Worm (Caenorhabditis elegans) whole organism, late embryonic: ENCODE measurements around the gene ddx-15.

Experiments used
- C08G9.2 ChIP-seq: sonication (generic microtip); optimal IDR thresholded peaks from 2 replicates; lab custom pipeline; 2016; ENCODE audit warnings: mild to moderate bottlenecking, missing genetic modification characterization, moderate library complexity, missing compliant biosample characterization
- C38D4.7 ChIP-seq: fragments of 200-800 bp; sonication (Bioruptor generic); optimal IDR thresholded peaks from 2 replicates; lab custom pipeline; 2018; ENCODE audit warnings: mild to moderate bottlenecking, missing genetic modification characterization, moderate library complexity, missing compliant biosample characterization
- F13H6.1 ChIP-seq: sonication (generic microtip); optimal IDR thresholded peaks from 2 replicates; lab custom pipeline; 2016; ENCODE audit warnings: missing genetic modification characterization, missing compliant biosample characterization
- K02D7.2 ChIP-seq: sonication (generic microtip); optimal IDR thresholded peaks from 2 replicates; lab custom pipeline; 2017; ENCODE audit warnings: mild to moderate bottlenecking, missing genetic modification characterization, missing compliant biosample characterization
- K09A11.1 ChIP-seq: sonication (generic microtip); optimal IDR thresholded peaks from 2 replicates; lab custom pipeline; 2017; ENCODE audit warnings: antibody characterized with exemption, mild to moderate bottlenecking, missing genetic modification characterization, missing compliant biosample characterization; ENCODE audit not compliant: insufficient read depth
- T23F11.4 ChIP-seq: fragments of 200-800 bp; sonication (Bioruptor generic); optimal IDR thresholded peaks from 2 replicates; lab custom pipeline; 2018; ENCODE audit warnings: mild to moderate bottlenecking, missing genetic modification characterization, missing compliant biosample characterization
- Y22D7AL.16 ChIP-seq: sonication (generic microtip); optimal IDR thresholded peaks from 2 replicates; lab custom pipeline; 2016; ENCODE audit warnings: missing genetic modification characterization, missing compliant biosample characterization
- ama-1 ChIP-seq: fragments of 150-350 bp; optimal IDR thresholded peaks from 2 replicates; lab custom pipeline; 2014
- ceh-14 ChIP-seq: sonication (generic microtip); optimal IDR thresholded peaks from 2 replicates; lab custom pipeline; 2016; ENCODE audit warnings: missing genotype, missing genetic modification characterization, missing compliant biosample characterization
- ceh-18 ChIP-seq: sonication (generic microtip); optimal IDR thresholded peaks from 2 replicates; lab custom pipeline; 2016; ENCODE audit warnings: missing genetic modification characterization, missing compliant biosample characterization
- ceh-2 ChIP-seq: sonication (generic microtip); optimal IDR thresholded peaks from 2 replicates; lab custom pipeline; 2016; ENCODE audit warnings: missing genotype, missing genetic modification characterization, missing compliant biosample characterization
- ceh-22 ChIP-seq: sonication (generic microtip); optimal IDR thresholded peaks from 2 replicates; lab custom pipeline; 2017; ENCODE audit warnings: missing biosample characterization, missing genetic modification characterization
- ceh-24 ChIP-seq: sonication (generic microtip); optimal IDR thresholded peaks from 2 replicates; lab custom pipeline; 2016; ENCODE audit warnings: mild to moderate bottlenecking, missing genetic modification characterization, missing compliant biosample characterization
- ceh-30 ChIP-seq: fragments of 150-350 bp; optimal IDR thresholded peaks from 2 replicates; lab custom pipeline; 2014; ENCODE audit warnings: missing biosample characterization, missing genetic modification characterization
- ceh-34 ChIP-seq: sonication (generic microtip); optimal IDR thresholded peaks from 2 replicates; lab custom pipeline; 2016; ENCODE audit warnings: mild to moderate bottlenecking, missing genetic modification characterization, missing compliant biosample characterization
- ceh-48 ChIP-seq: sonication (generic microtip); optimal IDR thresholded peaks from 2 replicates; lab custom pipeline; 2016; ENCODE audit warnings: missing genetic modification characterization, inconsistent platforms, missing compliant biosample characterization
- ceh-6 ChIP-seq: fragments of 200-800 bp; sonication (Bioruptor generic); optimal IDR thresholded peaks from 2 replicates; lab custom pipeline; 2018; ENCODE audit warnings: mild to moderate bottlenecking, missing genetic modification characterization, missing compliant biosample characterization
- ceh-9 ChIP-seq: sonication (generic microtip); optimal IDR thresholded peaks from 2 replicates; lab custom pipeline; 2016; ENCODE audit warnings: mild to moderate bottlenecking, missing genetic modification characterization, inconsistent platforms, missing compliant biosample characterization
- dmd-4 ChIP-seq: sonication (generic microtip); optimal IDR thresholded peaks from 2 replicates; lab custom pipeline; 2016; ENCODE audit warnings: borderline replicate concordance, missing genetic modification characterization, missing compliant biosample characterization
- elt-2 ChIP-seq: sonication (generic microtip); optimal IDR thresholded peaks from 2 replicates; lab custom pipeline; 2016; ENCODE audit warnings: missing genetic modification reagents, missing genetic modification characterization, missing compliant biosample characterization
- eyg-1 ChIP-seq: sonication (generic microtip); optimal IDR thresholded peaks from 2 replicates; lab custom pipeline; 2016; ENCODE audit warnings: missing genotype, missing genetic modification characterization, missing compliant biosample characterization
- fax-1 ChIP-seq: sonication (generic microtip); optimal IDR thresholded peaks from 2 replicates; lab custom pipeline; 2016; ENCODE audit warnings: missing genotype, missing genetic modification characterization, missing compliant biosample characterization
- fkh-6 ChIP-seq: sonication (generic microtip); optimal IDR thresholded peaks from 2 replicates; lab custom pipeline; 2016; ENCODE audit warnings: missing genetic modification characterization, missing compliant biosample characterization
- hlh-13 ChIP-seq: fragments of 200-800 bp; sonication (Bioruptor generic); optimal IDR thresholded peaks from 2 replicates; lab custom pipeline; 2018; ENCODE audit warnings: mild to moderate bottlenecking, missing genetic modification characterization, missing compliant biosample characterization
- hlh-15 ChIP-seq: sonication (generic microtip); optimal IDR thresholded peaks from 2 replicates; lab custom pipeline; 2016; ENCODE audit warnings: missing genetic modification characterization, missing compliant biosample characterization
- hlh-30 ChIP-seq: sonication (generic microtip); optimal IDR thresholded peaks from 2 replicates; lab custom pipeline; 2017; ENCODE audit warnings: antibody characterized with exemption, missing genetic modification characterization, missing compliant biosample characterization; ENCODE audit not compliant: insufficient read depth
- hlh-6 ChIP-seq: sonication (generic microtip); optimal IDR thresholded peaks from 2 replicates; lab custom pipeline; 2016; ENCODE audit warnings: missing genotype, missing genetic modification characterization, missing compliant biosample characterization
- lim-6 ChIP-seq: sonication (generic microtip); optimal IDR thresholded peaks from 2 replicates; lab custom pipeline; 2016; ENCODE audit warnings: missing genetic modification characterization, missing compliant biosample characterization
- madf-2 ChIP-seq: sonication (generic microtip); optimal IDR thresholded peaks from 2 replicates; lab custom pipeline; 2017; ENCODE audit warnings: missing genetic modification characterization, missing compliant biosample characterization
- mec-3 ChIP-seq: sonication (generic microtip); optimal IDR thresholded peaks from 2 replicates; lab custom pipeline; 2016; ENCODE audit warnings: borderline replicate concordance, missing genetic modification characterization, missing compliant biosample characterization
- nhr-11 ChIP-seq: fragments of 150-350 bp; optimal IDR thresholded peaks from 2 replicates; lab custom pipeline; 2014; ENCODE audit warnings: missing biosample characterization, missing genetic modification characterization
- nhr-232 ChIP-seq: sonication (generic microtip); optimal IDR thresholded peaks from 2 replicates; lab custom pipeline; 2016; ENCODE audit warnings: missing genetic modification characterization, missing compliant biosample characterization
- npax-4 ChIP-seq: sonication (generic microtip); optimal IDR thresholded peaks from 2 replicates; lab custom pipeline; 2016; ENCODE audit warnings: missing genetic modification characterization, missing compliant biosample characterization
- odd-2 ChIP-seq: sonication (generic microtip); optimal IDR thresholded peaks from 2 replicates; lab custom pipeline; 2017; ENCODE audit warnings: antibody characterized with exemption, mild to moderate bottlenecking, missing genetic modification characterization, missing compliant biosample characterization
- pat-9 ChIP-seq: fragments of 200-800 bp; sonication (Bioruptor generic); optimal IDR thresholded peaks from 2 replicates; lab custom pipeline; 2018; ENCODE audit warnings: mild to moderate bottlenecking, missing genetic modification characterization, moderate library complexity, missing compliant biosample characterization
- pax-1 ChIP-seq: fragments of 150-350 bp; optimal IDR thresholded peaks from 2 replicates; lab custom pipeline; 2014; ENCODE audit warnings: missing biosample characterization, missing genetic modification characterization
- pha-4 ChIP-seq: fragments of 150-350 bp; optimal IDR thresholded peaks from 2 replicates; lab custom pipeline; 2018; ENCODE audit warnings: missing biosample characterization, missing genetic modification reagents, missing genetic modification characterization
- pqm-1 ChIP-seq: sonication (generic microtip); optimal IDR thresholded peaks from 2 replicates; lab custom pipeline; 2016; ENCODE audit warnings: missing genetic modification characterization, missing compliant biosample characterization
- sdc-2 ChIP-seq: sonication (generic microtip); optimal IDR thresholded peaks from 2 replicates; lab custom pipeline; 2016; ENCODE audit warnings: missing genotype, missing genetic modification characterization, missing compliant biosample characterization
- sox-2 ChIP-seq: fragments of 200-800 bp; sonication (Bioruptor generic); IDR thresholded peaks from 2 replicates; pipeline ENCODE4 v1.3.6; 2022; ENCODE audit warnings: missing genetic modification reagents, missing genetic modification characterization, missing compliant biosample characterization
- sox-4 ChIP-seq: sonication (generic microtip); optimal IDR thresholded peaks from 2 replicates; lab custom pipeline; 2017; ENCODE audit warnings: mild to moderate bottlenecking, missing genetic modification characterization, inconsistent platforms, missing compliant biosample characterization
- syd-9 ChIP-seq: sonication (generic microtip); optimal IDR thresholded peaks from 2 replicates; lab custom pipeline; 2016; ENCODE audit warnings: mild to moderate bottlenecking, missing genetic modification characterization, moderate library complexity, missing compliant biosample characterization
- tbx-7 ChIP-seq: sonication (generic microtip); optimal IDR thresholded peaks from 2 replicates; lab custom pipeline; 2016; ENCODE audit warnings: missing genotype, missing genetic modification characterization, missing compliant biosample characterization
- ttx-3 ChIP-seq: sonication (generic microtip); optimal IDR thresholded peaks from 2 replicates; lab custom pipeline; 2016; ENCODE audit warnings: missing genetic modification reagents, missing genetic modification characterization, missing compliant biosample characterization
- unc-3 ChIP-seq, 2 experiments: fragments of 200-800 bp in 1 of 2; sonication (Bioruptor generic) in 1 of 2; sonication (generic microtip) in 1 of 2; conservative IDR thresholded peaks in 1 of 2; optimal IDR thresholded peaks in 1 of 2; 2 replicates each; pipeline versions ENCODE4 v1.3.6 to Lab custom; 2016 to 2022; ENCODE audit warnings: missing compliant biosample characterization in 2 of 2, missing genetic modification characterization in 2 of 2, missing genetic modification reagents in 1 of 2
- unc-86 ChIP-seq: sonication (generic microtip); optimal IDR thresholded peaks from 2 replicates; lab custom pipeline; 2016; ENCODE audit warnings: missing genetic modification characterization, missing compliant biosample characterization
- zip-5 ChIP-seq: sonication (generic microtip); optimal IDR thresholded peaks from 2 replicates; lab custom pipeline; 2016; ENCODE audit warnings: missing genetic modification characterization, missing compliant biosample characterization
- ztf-16 ChIP-seq: sonication (generic microtip); optimal IDR thresholded peaks from 2 replicates; lab custom pipeline; 2017; ENCODE audit warnings: missing genetic modification characterization, missing compliant biosample characterization

Gene ddx-15

DNA sequence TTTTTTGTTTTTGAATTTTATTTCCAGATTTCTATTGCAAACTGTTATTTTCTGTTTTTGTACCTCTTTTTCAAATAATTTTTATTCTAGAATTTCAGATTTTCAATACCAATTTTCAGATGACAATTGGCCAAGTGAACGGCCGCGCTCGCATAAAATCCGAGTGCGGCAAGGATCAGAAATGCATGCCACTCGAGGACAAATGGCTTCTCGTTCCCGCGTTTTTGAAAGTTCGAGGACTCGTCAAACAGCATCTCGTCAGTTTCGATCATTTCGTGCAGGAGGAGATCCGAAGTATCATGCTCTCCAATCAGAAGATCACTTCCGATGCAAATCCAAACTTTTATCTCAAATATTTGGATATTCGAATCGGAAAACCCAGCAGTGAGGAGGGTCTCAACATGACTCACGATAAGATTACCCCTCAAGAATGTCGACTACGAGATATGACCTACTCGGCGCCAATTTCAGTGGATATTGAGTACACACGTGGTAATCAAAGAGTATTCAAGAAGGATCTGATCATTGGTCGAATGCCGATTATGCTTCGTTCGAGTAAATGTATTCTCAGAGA, 34.2 kb downstream of the ddx-15 start, which contains the start of gene rpc-2:
rpc-2 (plus strand) TSS at position 120 of the 574 bp plus-strand sequence.
- TF ChIP-seq ama-1 (lab: Kevin White, UChicago) (no peak), elt-2 (no peak), ceh-30 (no peak), ztf-16 (tag; lab: Kevin White, UChicago) (no peak), C08G9.2 (tag; lab: Kevin White, UChicago) (no peak), C38D4.7 (GFP tag; lab: Kevin White, UChicago) (no peak)

DNA sequence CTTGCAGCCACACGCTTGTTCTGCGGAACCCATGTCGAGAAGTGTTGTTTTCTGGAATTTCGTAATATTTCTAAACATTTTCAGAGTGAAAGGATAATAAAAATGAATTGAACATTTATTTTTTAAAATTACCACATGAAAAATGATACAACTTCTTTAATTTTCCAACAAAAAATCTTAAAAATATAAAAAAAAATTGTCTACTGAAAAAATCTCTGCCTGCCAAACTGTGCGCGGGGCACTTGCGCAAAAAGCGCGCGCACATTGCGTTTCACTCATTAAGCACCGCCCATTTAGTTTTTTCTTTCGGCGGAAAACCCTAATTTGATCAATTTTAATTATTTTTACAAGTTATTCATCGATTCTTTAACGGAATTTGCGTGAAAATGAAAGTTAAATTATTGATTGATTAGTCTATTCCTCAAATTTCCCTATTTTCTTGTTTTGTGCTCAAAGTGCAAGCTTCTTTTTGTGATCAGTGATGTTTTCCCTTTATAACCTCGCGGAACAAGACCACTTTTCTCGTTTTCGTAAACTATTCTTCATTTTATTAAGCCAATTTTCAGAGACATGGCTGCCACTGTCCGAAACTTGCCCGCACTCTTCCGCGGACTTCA, 36.5 kb downstream of the ddx-15 start, which contains the start of the genes nmad-1 and hach-1:
nmad-1 (minus strand) TSS at position 51 of the 617 bp plus-strand sequence.
hach-1 (plus strand) TSS at position 567 of the 617 bp plus-strand sequence.
- TF ChIP-seq pax-1 (tag; lab: Kevin White, UChicago) (peak; percentile 15), unc-86 (tag; lab: Kevin White, UChicago) (peak; percentile 93), nhr-11 (tag; lab: Kevin White, UChicago) (no peak), syd-9 (tag; lab: Kevin White, UChicago) (peak; percentile 88), hlh-13 (peak; percentile 86), ceh-22 (no peak), npax-4 (peak; percentile 89), pat-9 (tag; lab: Kevin White, UChicago) (peak; percentile 94), ceh-30 (peak; percentile 77), sox-4 (tag; lab: Kevin White, UChicago) (peak; percentile 95), ceh-24 (peak; percentile 82), ceh-9 (tag; lab: Kevin White, UChicago) (peak; percentile 67), ttx-3 (peak; percentile 95), tbx-7 (tag; lab: Kevin White, UChicago) (peak; percentile 53), ztf-16 (tag; lab: Kevin White, UChicago) (peak; percentile 85), K02D7.2 (tag; lab: Kevin White, UChicago) (peak; percentile 91), ceh-6 (GFP tag; lab: Kevin White, UChicago) (peak; percentile 73), odd-2 (peak; percentile 90), ceh-48 (peak; percentile 67), F13H6.1 (peak; percentile 93), hlh-15 (tag; lab: Kevin White, UChicago) (peak; percentile 85), dmd-4 (tag; lab: Kevin White, UChicago) (peak; percentile 56), zip-5 (tag; lab: Kevin White, UChicago) (peak; percentile 90), nhr-232 (tag; lab: Kevin White, UChicago) (peak; percentile 77), hlh-30 (tag; lab: Kevin White, UChicago) (no peak), Y22D7AL.16 (tag; lab: Kevin White, UChicago) (peak; percentile 73), K09A11.1 (peak; percentile 90), fkh-6 (peak; percentile 84), ceh-2 (tag; lab: Kevin White, UChicago) (peak; percentile 96), C38D4.7 (GFP tag; lab: Kevin White, UChicago) (peak; percentile 89), mec-3 (tag; lab: Kevin White, UChicago) (peak; percentile 2), fax-1 (tag; lab: Kevin White, UChicago) (peak; percentile 93), lim-6 (tag; lab: Kevin White, UChicago) (peak; percentile 54), ceh-18 (peak; percentile 69), hlh-6 (tag; lab: Kevin White, UChicago) (peak; percentile 82), T23F11.4 (GFP tag; lab: Kevin White, UChicago) (peak; percentile 80), sox-2 (peak; percentile 60; the same call in 1 of the 2 replicates), pha-4 (no peak), sdc-2 (tag; lab: Kevin White, UChicago) (peak; percentile 68), ceh-34 (tag; lab: Kevin White, UChicago) (peak; percentile 92), C08G9.2 (tag; lab: Kevin White, UChicago) (peak; percentile 75), unc-3 (GFP tag; conservative IDR thresholded peaks at IDR 0.05; lab: Robert Waterston, UW) (peak; percentile 83), unc-3 (tag; optimal IDR thresholded peaks at IDR 0.05; lab: Kevin White, UChicago) (peak; percentile 87), pqm-1 (tag; lab: Kevin White, UChicago) (peak; percentile 52), eyg-1 (tag; lab: Kevin White, UChicago) (peak; percentile 93), ceh-14 (tag; lab: Kevin White, UChicago) (peak; percentile 98), madf-2 (peak; percentile 87)
